Worm (Caenorhabditis elegans) whole organism, young adult: ENCODE measurements around the gene nhr-211.

ENCODE experiments used
- C06A6.2 ChIP-seq: fragments of 200-800 bp; sonication (Bioruptor generic); conservative IDR thresholded peaks from 2 replicates; pipeline ENCODE4 v1.3.6; 2022; ENCODE audit warnings: missing genetic modification characterization, missing compliant biosample characterization
- F10E7.11 ChIP-seq: sonication (generic microtip); optimal IDR thresholded peaks from 2 replicates; lab custom pipeline; 2017; ENCODE audit warnings: mild to moderate bottlenecking, missing genetic modification characterization, moderate library complexity, missing compliant biosample characterization
- F22D6.2 ChIP-seq: sonication (generic microtip); optimal IDR thresholded peaks from 2 replicates; lab custom pipeline; 2016; ENCODE audit warnings: mild to moderate bottlenecking, missing genetic modification characterization, missing compliant biosample characterization
- F23B12.7 ChIP-seq: sonication (generic microtip); optimal IDR thresholded peaks from 2 replicates; lab custom pipeline; 2017; ENCODE audit warnings: missing genetic modification characterization, mild to moderate bottlenecking, missing compliant biosample characterization, antibody characterized with exemption, moderate library complexity; ENCODE audit not compliant: insufficient read depth
- F37B4.10 ChIP-seq: fragments of 200-800 bp; sonication (Bioruptor generic); IDR thresholded peaks from 2 replicates; pipeline ENCODE4 v1.3.6; 2022; ENCODE audit warnings: missing genetic modification characterization, missing compliant biosample characterization
- F55B11.4 ChIP-seq: sonication (generic microtip); optimal IDR thresholded peaks from 2 replicates; lab custom pipeline; 2016; ENCODE audit warnings: missing compliant biosample characterization, missing genetic modification characterization, borderline replicate concordance; ENCODE audit not compliant: insufficient read depth
- Y53F4B.3 ChIP-seq: fragments of 200-800 bp; sonication (Bioruptor generic); IDR thresholded peaks from 2 replicates; pipeline ENCODE4 v1.3.6; 2022; ENCODE audit warnings: missing genetic modification reagents, missing genetic modification characterization, missing compliant biosample characterization
- ZK185.1 ChIP-seq: sonication (generic microtip); optimal IDR thresholded peaks from 2 replicates; lab custom pipeline; 2016; ENCODE audit warnings: mild to moderate bottlenecking, missing genetic modification characterization, missing compliant biosample characterization; ENCODE audit not compliant: poor library complexity, severe bottlenecking
- akir-1 ChIP-seq: fragments of 200-800 bp; sonication (Bioruptor generic); optimal IDR thresholded peaks from 2 replicates; lab custom pipeline; 2018; ENCODE audit warnings: mild to moderate bottlenecking, missing genetic modification characterization, moderate library complexity, missing compliant biosample characterization
- ama-1 ChIP-seq, 3 experiments: fragments of 150-350 bp in 1 of 3; sonication (generic microtip) in 2 of 3; optimal IDR thresholded peaks; 2 replicates each; lab custom pipeline; 2014 to 2018; ENCODE audit warnings: missing biosample characterization in 2 of 3, missing genetic modification characterization in 2 of 3, missing genetic modification reagents in 2 of 3
- aptf-3 ChIP-seq: fragments of 200-800 bp; sonication (Bioruptor generic); IDR thresholded peaks from 2 replicates; pipeline ENCODE4 v1.3.6; 2022; ENCODE audit warnings: missing genetic modification characterization, missing compliant biosample characterization
- bed-2 ChIP-seq: fragments of 200-800 bp; sonication (Bioruptor generic); IDR thresholded peaks from 2 replicates; pipeline ENCODE4 v1.3.6; 2022; ENCODE audit warnings: missing genetic modification reagents, missing genetic modification characterization, missing compliant biosample characterization
- ccch-3 ChIP-seq: fragments of 200-800 bp; sonication (Bioruptor generic); optimal IDR thresholded peaks from 2 replicates; lab custom pipeline; 2018; ENCODE audit warnings: mild to moderate bottlenecking, missing genetic modification characterization, missing compliant biosample characterization
- efl-1 ChIP-seq: fragments of 150-350 bp; optimal IDR thresholded peaks from 2 replicates; lab custom pipeline; 2014; ENCODE audit warnings: missing biosample characterization, missing genetic modification reagents, missing genetic modification characterization
- egl-44 ChIP-seq: fragments of 200-800 bp; sonication (Bioruptor generic); IDR thresholded peaks from 2 replicates; pipeline ENCODE4 v1.3.6; 2022; ENCODE audit warnings: missing genetic modification reagents, missing genetic modification characterization, missing compliant biosample characterization
- fkh-3 ChIP-seq: sonication (generic microtip); optimal IDR thresholded peaks from 2 replicates; lab custom pipeline; 2016; ENCODE audit warnings: mild to moderate bottlenecking, missing genetic modification characterization, missing compliant biosample characterization
- hmg-20 ChIP-seq: fragments of 200-800 bp; sonication (Bioruptor generic); IDR thresholded peaks from 2 replicates; pipeline ENCODE4 v1.3.6; 2022; ENCODE audit warnings: missing genetic modification reagents, missing genetic modification characterization, missing compliant biosample characterization
- hsf-1 ChIP-seq: fragments of 200-800 bp; sonication (Bioruptor generic); IDR thresholded peaks from 2 replicates; pipeline ENCODE4 v1.3.6; 2022; ENCODE audit warnings: missing genetic modification reagents, missing genetic modification characterization, missing compliant biosample characterization
- lin-54 ChIP-seq: fragments of 200-800 bp; sonication (Bioruptor generic); optimal IDR thresholded peaks from 2 replicates; lab custom pipeline; 2018; ENCODE audit warnings: mild to moderate bottlenecking, missing genetic modification characterization, missing compliant biosample characterization
- mel-28 ChIP-seq: sonication (generic microtip); optimal IDR thresholded peaks from 2 replicates; lab custom pipeline; 2016; ENCODE audit warnings: borderline replicate concordance, mild to moderate bottlenecking, missing genetic modification characterization, missing compliant biosample characterization
- nfyb-1 ChIP-seq: fragments of 200-800 bp; sonication (Bioruptor generic); IDR thresholded peaks from 2 replicates; pipeline ENCODE4 v1.3.6; 2022; ENCODE audit warnings: missing genetic modification reagents, missing genetic modification characterization, missing compliant biosample characterization
- nhr-120 ChIP-seq: fragments of 200-800 bp; sonication (Bioruptor generic); IDR thresholded peaks from 2 replicates; pipeline ENCODE4 v1.3.6; 2022; ENCODE audit warnings: missing genetic modification characterization, missing compliant biosample characterization
- nhr-179 ChIP-seq: sonication (generic microtip); optimal IDR thresholded peaks from 2 replicates; lab custom pipeline; 2016; ENCODE audit warnings: mild to moderate bottlenecking, missing genetic modification characterization, missing compliant biosample characterization
- pbrm-1 ChIP-seq: fragments of 200-800 bp; sonication (Bioruptor generic); IDR thresholded peaks from 2 replicates; pipeline ENCODE4 v1.3.6; 2022; ENCODE audit warnings: missing genetic modification reagents, missing genetic modification characterization, missing compliant biosample characterization
- pha-4 ChIP-seq: fragments of 150-350 bp; sonication (generic microtip); optimal IDR thresholded peaks from 2 replicates; lab custom pipeline; 2014; ENCODE audit warnings: missing biosample characterization, missing genetic modification reagents, missing genetic modification characterization
- repo-1 ChIP-seq: sonication (generic microtip); optimal IDR thresholded peaks from 2 replicates; lab custom pipeline; 2017; ENCODE audit warnings: mild to moderate bottlenecking, missing genetic modification characterization, missing compliant biosample characterization
- snpc-1.3 ChIP-seq: sonication (generic microtip); optimal IDR thresholded peaks from 2 replicates; lab custom pipeline; 2017; ENCODE audit warnings: missing genetic modification characterization, mild to moderate bottlenecking, missing compliant biosample characterization, antibody characterized with exemption, moderate library complexity, missing genotype, missing genetic modification reagents; ENCODE audit not compliant: insufficient read depth
- tbx-9 ChIP-seq: sonication (generic microtip); optimal IDR thresholded peaks from 2 replicates; lab custom pipeline; 2016; ENCODE audit warnings: borderline replicate concordance, missing genetic modification characterization, inconsistent platforms, missing compliant biosample characterization
- zfh-2 ChIP-seq: fragments of 200-800 bp; sonication (Bioruptor generic); conservative IDR thresholded peaks from 2 replicates; pipeline ENCODE4 v1.3.6; 2022; ENCODE audit warnings: missing genetic modification reagents, missing genetic modification characterization, missing compliant biosample characterization
- ztf-25 ChIP-seq: fragments of 200-800 bp; sonication (Bioruptor generic); IDR thresholded peaks from 2 replicates; pipeline ENCODE4 v1.3.6; 2022; ENCODE audit warnings: missing genetic modification reagents, missing genetic modification characterization, missing compliant biosample characterization
- ztf-28 ChIP-seq: fragments of 200-800 bp; sonication (Bioruptor generic); IDR thresholded peaks from 2 replicates; pipeline ENCODE4 v1.3.6; 2022; ENCODE audit warnings: missing genetic modification reagents, missing genetic modification characterization, missing compliant biosample characterization

Gene nhr-211

ce11 chrV:502803-503273 is 16.1 kb downstream of the nhr-211 start, which contains the start of gene T01G6.10:
Gene T01G6.10, minus strand, starts transcription at chrV:503223.
- TF ChIP-seq mel-28 (tag; lab: Kevin White, UChicago), result no peak
- TF ChIP-seq zfh-2 (GFP tag; lab: Robert Waterston, UW), result no peak
- TF ChIP-seq nhr-179 (tag; lab: Kevin White, UChicago), result no peak
- no peak for TF ChIP-seq snpc-1.3 (tag; lab: Kevin White, UChicago)
- TF ChIP-seq ztf-25, result no peak
- no peak for TF ChIP-seq repo-1 (tag; lab: Kevin White, UChicago)
- no peak for TF ChIP-seq ztf-28 (GFP tag; lab: Robert Waterston, UW)
- TF ChIP-seq nhr-120 (GFP tag; lab: Robert Waterston, UW), result no peak
- no peak for TF ChIP-seq Y53F4B.3 (GFP tag; lab: Robert Waterston, UW)
- TF ChIP-seq F37B4.10, result no peak

- no peak for TF ChIP-seq tbx-9
- no peak for TF ChIP-seq nhr-120 (GFP tag; lab: Robert Waterston, UW)
- TF ChIP-seq aptf-3 (GFP tag; lab: Robert Waterston, UW), result no peak
- no peak for TF ChIP-seq lin-54 (GFP tag; lab: Kevin White, UChicago)
- TF ChIP-seq ama-1 (optimal IDR thresholded peaks at IDR 0.05; lab: Kevin White, UChicago), result no peak
- TF ChIP-seq ama-1 (GFP tag; optimal IDR thresholded peaks at IDR 0.05; lab: Kevin White, UChicago), result no peak
- TF ChIP-seq hmg-20 (GFP tag; lab: Robert Waterston, UW), result no peak
- TF ChIP-seq mel-28 (tag; lab: Kevin White, UChicago), result no peak
- no peak for TF ChIP-seq C06A6.2 (GFP tag; lab: Robert Waterston, UW)
- TF ChIP-seq akir-1 (GFP tag; lab: Kevin White, UChicago), result no peak
- no peak for TF ChIP-seq fkh-3 (tag; lab: Kevin White, UChicago)
- no peak for TF ChIP-seq nfyb-1 (GFP tag; lab: Robert Waterston, UW)
- TF ChIP-seq pbrm-1 (GFP tag; lab: Robert Waterston, UW), result no peak
- no peak for TF ChIP-seq bed-2
- TF ChIP-seq ZK185.1 (tag; lab: Kevin White, UChicago), result no peak
- no peak for TF ChIP-seq Y53F4B.3 (GFP tag; lab: Robert Waterston, UW)
- TF ChIP-seq snpc-1.3 (tag; lab: Kevin White, UChicago), result no peak
- no peak for TF ChIP-seq ccch-3
- TF ChIP-seq F37B4.10, result no peak
Observed at ce11 chrV:503728-504127, 16.9 kb downstream of the nhr-211 start, which contains the start of gene srlf-35. Gene srlf-35, plus strand, starts transcription at chrV:504028.

ce11 chrV:505191-505590 is 18.4 kb downstream of the nhr-211 start, which contains the start of gene srlf-19:
Gene srlf-19, plus strand, starts transcription at chrV:505491.
- TF ChIP-seq F55B11.4 (tag; lab: Kevin White, UChicago), result no peak
- TF ChIP-seq hsf-1 (GFP tag; lab: Robert Waterston, UW), result no peak
- TF ChIP-seq pha-4 (tag; lab: Kevin White, UChicago), result no peak
- TF ChIP-seq ama-1 (optimal IDR thresholded peaks at IDR 0.05; lab: Kevin White, UChicago), result no peak
- no peak for TF ChIP-seq ama-1 (GFP tag; optimal IDR thresholded peaks at IDR 0.05; lab: Kevin White, UChicago)
- TF ChIP-seq F22D6.2 (tag; lab: Kevin White, UChicago), result no peak

- TF ChIP-seq nfyb-1 (GFP tag; lab: Robert Waterston, UW), result no peak
- TF ChIP-seq F22D6.2 (tag; lab: Kevin White, UChicago), result no peak
- no peak for TF ChIP-seq F23B12.7
- TF ChIP-seq Y53F4B.3 (GFP tag; lab: Robert Waterston, UW), result no peak
- TF ChIP-seq efl-1 (GFP tag; lab: Kevin White, UChicago), result no peak
- TF ChIP-seq repo-1 (tag; lab: Kevin White, UChicago), result no peak
- no peak for TF ChIP-seq egl-44 (GFP tag; lab: Robert Waterston, UW)
- TF ChIP-seq F10E7.11, result no peak
- TF ChIP-seq, all 124 proteins: peak for 0
Observed at ce11 chrV:512420-512819, 25.6 kb downstream of the nhr-211 start, which contains the start of gene srh-37. Gene srh-37, minus strand, starts transcription at chrV:512520.
